Worm (Caenorhabditis elegans) whole organism, L3 larva: ENCODE data around the gene K02D10.8.

ENCODE experiments used
- ZK546.5 ChIP-seq: sonication (generic microtip); optimal IDR thresholded peaks from 2 replicates; lab custom pipeline; 2017; ENCODE audit warnings: missing biosample characterization, missing genetic modification characterization
- aly-2 ChIP-seq: fragments of 150-350 bp; optimal IDR thresholded peaks from 2 replicates; lab custom pipeline; 2014; ENCODE audit warnings: missing biosample characterization, missing genetic modification characterization
- ama-1 ChIP-seq: fragments of 150-350 bp; optimal IDR thresholded peaks from 2 replicates; lab custom pipeline; 2018
- ceh-16 ChIP-seq: sonication (generic microtip); optimal IDR thresholded peaks from 2 replicates; lab custom pipeline; 2017; ENCODE audit warnings: missing biosample characterization, missing genetic modification characterization
- ceh-28 ChIP-seq: fragments of 150-350 bp; optimal IDR thresholded peaks from 2 replicates; lab custom pipeline; 2014; ENCODE audit warnings: missing biosample characterization, missing genetic modification reagents, missing genetic modification characterization
- ceh-82 ChIP-seq: fragments of 150-350 bp; optimal IDR thresholded peaks from 2 replicates; lab custom pipeline; 2014; ENCODE audit warnings: missing biosample characterization, missing genetic modification characterization
- ceh-9 ChIP-seq: sonication (generic microtip); optimal IDR thresholded peaks from 2 replicates; lab custom pipeline; 2018; ENCODE audit warnings: missing biosample characterization, missing genetic modification characterization
- daf-12 ChIP-seq: fragments of 150-350 bp; optimal IDR thresholded peaks from 2 replicates; lab custom pipeline; 2014; ENCODE audit warnings: missing biosample characterization, missing genetic modification reagents, missing genetic modification characterization
- egl-27 ChIP-seq: sonication (generic microtip); optimal IDR thresholded peaks from 4 replicates; lab custom pipeline; 2017; ENCODE audit warnings: missing biosample characterization, missing genetic modification reagents, missing genetic modification characterization
- egl-5 ChIP-seq: fragments of 150-350 bp; optimal IDR thresholded peaks from 2 replicates; lab custom pipeline; 2017; ENCODE audit warnings: missing biosample characterization, missing genetic modification reagents, missing genetic modification characterization, inconsistent platforms
- elt-2 ChIP-seq: sonication (generic microtip); optimal IDR thresholded peaks from 2 replicates; lab custom pipeline; 2016; ENCODE audit warnings: missing genetic modification reagents, mild to moderate bottlenecking, missing genetic modification characterization, missing compliant biosample characterization
- eor-1 ChIP-seq, 2 experiments: fragments of 150-350 bp; optimal IDR thresholded peaks; 2 replicates each; lab custom pipeline; 2014 to 2018; ENCODE audit warnings: missing biosample characterization in 2 of 2, missing genetic modification characterization in 2 of 2
- fkh-10 ChIP-seq: sonication (generic microtip); optimal IDR thresholded peaks from 2 replicates; lab custom pipeline; 2017; ENCODE audit warnings: missing biosample characterization, missing genetic modification reagents, missing genetic modification characterization
- fkh-2 ChIP-seq: fragments of 150-350 bp; optimal IDR thresholded peaks from 2 replicates; lab custom pipeline; 2014; ENCODE audit warnings: missing biosample characterization, missing genetic modification reagents, missing genetic modification characterization
- fos-1 ChIP-seq: fragments of 150-350 bp; optimal IDR thresholded peaks from 2 replicates; lab custom pipeline; 2014; ENCODE audit warnings: missing biosample characterization, missing genetic modification characterization
- hmg-11 ChIP-seq: sonication (generic microtip); optimal IDR thresholded peaks from 2 replicates; lab custom pipeline; 2016; ENCODE audit warnings: missing genetic modification characterization, missing compliant biosample characterization
- jun-1 ChIP-seq: fragments of 150-350 bp; optimal IDR thresholded peaks from 2 replicates; lab custom pipeline; 2014; ENCODE audit warnings: missing biosample characterization, missing genetic modification reagents, missing genetic modification characterization
- lin-15B ChIP-seq: fragments of 150-350 bp; optimal IDR thresholded peaks from 2 replicates; lab custom pipeline; 2014; ENCODE audit warnings: missing biosample characterization, missing genetic modification characterization
- lin-39 ChIP-seq: fragments of 150-350 bp; optimal IDR thresholded peaks from 2 replicates; lab custom pipeline; 2018; ENCODE audit warnings: missing biosample characterization, missing genetic modification reagents, missing genetic modification characterization
- lsy-12 ChIP-seq: sonication (generic microtip); optimal IDR thresholded peaks from 2 replicates; lab custom pipeline; 2016; ENCODE audit warnings: mild to moderate bottlenecking, missing genetic modification characterization, missing compliant biosample characterization
- mdl-1 ChIP-seq: fragments of 150-350 bp; optimal IDR thresholded peaks from 2 replicates; lab custom pipeline; 2014; ENCODE audit warnings: missing biosample characterization, missing genetic modification characterization
- mml-1 ChIP-seq: fragments of 150-350 bp; sonication (generic microtip); optimal IDR thresholded peaks from 3 replicates; lab custom pipeline; 2014; ENCODE audit warnings: missing biosample characterization, missing genetic modification characterization
- nfya-1 ChIP-seq: sonication (generic microtip); optimal IDR thresholded peaks from 2 replicates; lab custom pipeline; 2017; ENCODE audit warnings: missing genetic modification characterization, mild to moderate bottlenecking, missing compliant biosample characterization, antibody characterized with exemption, moderate library complexity; ENCODE audit not compliant: insufficient read depth
- nhr-11 ChIP-seq: fragments of 150-350 bp; optimal IDR thresholded peaks from 2 replicates; lab custom pipeline; 2014; ENCODE audit warnings: missing biosample characterization, missing genetic modification characterization
- nhr-23 ChIP-seq: fragments of 150-350 bp; optimal IDR thresholded peaks from 2 replicates; lab custom pipeline; 2014; ENCODE audit warnings: missing biosample characterization, missing genetic modification reagents, missing genetic modification characterization
- nhr-25 ChIP-seq: sonication (generic microtip); optimal IDR thresholded peaks from 2 replicates; lab custom pipeline; 2017; ENCODE audit warnings: missing biosample characterization, missing genetic modification characterization
- nhr-28 ChIP-seq: fragments of 150-350 bp; optimal IDR thresholded peaks from 2 replicates; lab custom pipeline; 2014; ENCODE audit warnings: missing biosample characterization, missing genetic modification characterization
- nhr-43 ChIP-seq: sonication (generic microtip); optimal IDR thresholded peaks from 2 replicates; lab custom pipeline; 2016; ENCODE audit warnings: mild to moderate bottlenecking, missing genetic modification characterization, missing compliant biosample characterization; ENCODE audit not compliant: poor library complexity, severe bottlenecking
- nhr-67 ChIP-seq: fragments of 150-350 bp; optimal IDR thresholded peaks from 2 replicates; lab custom pipeline; 2014; ENCODE audit warnings: missing biosample characterization, missing genetic modification characterization
- nhr-76 ChIP-seq: fragments of 150-350 bp; sonication (generic microtip); optimal IDR thresholded peaks from 5 replicates; lab custom pipeline; 2014; ENCODE audit warnings: missing biosample characterization, missing genetic modification characterization
- nhr-77 ChIP-seq: fragments of 150-350 bp; optimal IDR thresholded peaks from 2 replicates; lab custom pipeline; 2014; ENCODE audit warnings: missing biosample characterization, missing genetic modification characterization
- pha-4 ChIP-seq: fragments of 150-350 bp; optimal IDR thresholded peaks from 2 replicates; lab custom pipeline; 2014; ENCODE audit warnings: missing biosample characterization, missing genetic modification reagents, missing genetic modification characterization
- pqm-1 ChIP-seq: fragments of 150-350 bp; optimal IDR thresholded peaks from 2 replicates; lab custom pipeline; 2017; ENCODE audit warnings: missing biosample characterization, missing genetic modification characterization, inconsistent platforms
- sea-2 ChIP-seq: fragments of 150-350 bp; sonication (generic microtip); optimal IDR thresholded peaks from 4 replicates; lab custom pipeline; 2014; ENCODE audit warnings: missing biosample characterization, missing genetic modification reagents, missing genetic modification characterization
- skn-1 ChIP-seq: fragments of 150-350 bp; optimal IDR thresholded peaks from 2 replicates; lab custom pipeline; 2014; ENCODE audit warnings: missing biosample characterization, missing genetic modification characterization
- snpc-4 ChIP-seq: fragments of 150-350 bp; optimal IDR thresholded peaks from 2 replicates; lab custom pipeline; 2014; ENCODE audit warnings: missing biosample characterization, missing genetic modification characterization
- tbx-2 ChIP-seq: sonication (generic microtip); optimal IDR thresholded peaks from 2 replicates; lab custom pipeline; 2016; ENCODE audit warnings: mild to moderate bottlenecking, missing genetic modification characterization, missing compliant biosample characterization
- unc-39 ChIP-seq: sonication (generic microtip); optimal IDR thresholded peaks from 4 replicates; lab custom pipeline; 2017; ENCODE audit warnings: missing biosample characterization, missing genetic modification characterization
- unc-62 ChIP-seq: fragments of 150-350 bp; sonication (generic microtip); optimal IDR thresholded peaks from 4 replicates; lab custom pipeline; 2014; ENCODE audit warnings: missing biosample characterization, missing genetic modification reagents, missing genetic modification characterization
- zag-1 ChIP-seq: fragments of 150-350 bp; optimal IDR thresholded peaks from 2 replicates; lab custom pipeline; 2014; ENCODE audit warnings: missing biosample characterization, missing genetic modification characterization
- ztf-11 ChIP-seq: fragments of 150-350 bp; optimal IDR thresholded peaks from 2 replicates; lab custom pipeline; 2014; ENCODE audit warnings: missing biosample characterization, missing genetic modification characterization
- ztf-4 ChIP-seq: fragments of 150-350 bp; optimal IDR thresholded peaks from 2 replicates; lab custom pipeline; 2014; ENCODE audit warnings: missing biosample characterization, missing genetic modification characterization

Gene K02D10.8

DNA sequence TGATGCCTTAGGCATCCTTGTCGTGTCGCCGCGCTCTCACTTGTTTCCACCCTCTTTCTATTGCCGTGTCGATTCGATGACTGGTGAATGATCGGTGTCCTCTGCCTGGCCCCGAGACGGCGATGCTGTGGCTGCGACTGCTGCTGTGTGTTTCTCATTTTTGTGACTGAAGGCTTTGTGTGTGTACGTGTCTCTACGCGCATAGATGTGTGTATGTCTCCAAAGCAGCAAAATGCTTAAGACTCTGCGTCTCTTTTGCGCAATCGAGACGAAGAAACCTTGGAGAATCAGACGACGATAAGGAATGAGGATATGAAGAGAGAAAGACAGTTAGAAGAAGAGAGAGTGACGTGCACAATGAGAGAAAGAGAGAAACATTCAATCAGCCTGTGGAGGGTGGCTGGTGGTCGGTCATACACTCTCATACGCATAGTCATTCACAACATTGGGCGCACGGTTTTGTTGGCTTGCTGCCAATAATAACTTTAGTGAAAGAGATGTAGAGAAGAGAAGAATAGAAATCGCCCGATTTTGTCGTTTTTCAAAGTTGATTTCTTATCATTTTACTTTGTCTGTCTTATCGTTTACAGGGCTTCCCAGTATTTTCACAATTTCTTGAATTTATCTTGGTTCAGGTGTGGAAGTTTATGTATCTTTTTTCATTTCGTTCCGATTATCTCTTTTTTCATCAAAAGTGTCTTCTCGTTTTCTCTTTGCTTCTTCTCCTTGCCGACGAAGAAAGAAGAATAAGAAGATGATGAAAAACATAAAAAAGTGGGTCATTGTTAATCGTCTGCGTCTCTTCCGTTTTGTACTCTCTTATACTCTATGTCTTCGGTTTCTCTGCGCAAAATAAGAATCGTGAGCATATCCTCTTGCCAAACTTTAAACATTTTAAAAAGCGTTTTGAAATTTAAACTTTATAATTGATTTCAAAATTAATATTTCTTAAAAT, 16.0 kb downstream of the K02D10.8 start (continued):
- TF ChIP-seq tbx-2 (peak; percentile 92), hmg-11 (peak; percentile 74), fkh-2 (tag; lab: Kevin White, UChicago) (no peak), lin-15B (tag; lab: Kevin White, UChicago) (peak; percentile 74), ceh-9 (peak; percentile 50), egl-5 (tag; lab: Kevin White, UChicago) (peak; percentile 84), nhr-77 (tag; lab: Kevin White, UChicago) (peak; percentile 78)

DNA sequence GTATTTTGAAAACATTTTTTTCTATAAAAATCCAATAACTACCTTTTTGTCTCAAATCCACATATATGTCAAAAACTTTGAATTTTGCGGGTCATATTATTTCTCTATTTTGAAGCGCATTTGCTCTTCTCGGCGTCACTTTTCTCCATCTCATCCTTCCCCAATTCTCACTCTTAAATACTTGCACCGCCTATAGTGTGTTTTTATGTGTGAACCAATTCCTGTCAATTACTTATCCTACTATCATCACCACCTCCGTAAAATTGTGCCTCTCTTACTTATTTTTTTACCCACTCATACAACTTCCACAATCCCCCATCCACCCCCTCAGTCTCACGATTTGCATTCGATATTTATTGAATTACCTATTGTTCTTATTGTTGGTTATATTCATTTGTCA, 19.6 kb downstream of the K02D10.8 start:
- TF ChIP-seq skn-1 (tag; lab: Kevin White, UChicago): no peak
- no peak for TF ChIP-seq nhr-76 (tag; lab: Kevin White, UChicago)
- no peak for TF ChIP-seq fos-1 (tag; lab: Kevin White, UChicago)
- TF ChIP-seq nhr-43 (tag; lab: Kevin White, UChicago): no peak
- TF ChIP-seq egl-27 (tag; lab: Kevin White, UChicago): no peak
- TF ChIP-seq fkh-10 (GFP tag; lab: Kevin White, UChicago): no peak
- TF ChIP-seq ceh-28 (tag; lab: Kevin White, UChicago): no peak
- no peak for TF ChIP-seq ceh-9
- no peak for TF ChIP-seq mml-1 (tag; lab: Kevin White, UChicago)
- no peak for TF ChIP-seq ceh-16 (tag; lab: Kevin White, UChicago)
- no peak for TF ChIP-seq aly-2 (tag; lab: Kevin White, UChicago)
- TF ChIP-seq nhr-28: no peak
- TF ChIP-seq ZK546.5: no peak
- no peak for TF ChIP-seq ceh-82
- TF ChIP-seq sea-2 (GFP tag; lab: Kevin White, UChicago): no peak
- no peak for TF ChIP-seq pha-4 (tag; lab: Kevin White, UChicago)
- TF ChIP-seq, all 47 proteins: peak for 0

DNA sequence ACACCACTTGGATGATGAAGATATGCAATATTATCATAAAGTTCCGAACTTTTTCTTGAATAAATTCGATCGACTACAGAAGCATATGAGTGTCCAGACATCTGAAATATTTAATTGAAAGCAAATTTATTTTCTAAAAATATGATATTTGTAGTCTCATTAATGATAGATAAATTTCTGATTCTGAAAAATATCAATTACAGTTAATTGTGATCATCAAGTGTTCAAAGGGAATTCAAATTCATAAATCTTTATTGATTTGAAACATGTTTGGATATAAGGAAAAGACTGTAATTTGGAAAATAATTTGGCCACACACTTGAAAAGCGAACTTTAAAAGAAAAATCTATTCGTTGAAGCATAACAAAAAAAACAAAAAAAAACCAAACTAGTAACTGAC, 21.1 kb downstream of the K02D10.8 start, which contains the start of gene F54F2.7:
TSS of gene F54F2.7 (minus strand) at position 101 of the 400 bp plus-strand sequence.
- TF ChIP-seq nhr-25 (tag; lab: Kevin White, UChicago): no peak
- no peak for TF ChIP-seq nhr-67 (tag; lab: Kevin White, UChicago)
- TF ChIP-seq nfya-1 (tag; lab: Kevin White, UChicago): no peak
- no peak for TF ChIP-seq pqm-1
- no peak for TF ChIP-seq lsy-12 (tag; lab: Kevin White, UChicago)
- TF ChIP-seq elt-2 (tag; lab: Kevin White, UChicago): no peak
- no peak for TF ChIP-seq ZK546.5
- TF ChIP-seq zag-1: no peak
- no peak for TF ChIP-seq lin-15B (tag; lab: Kevin White, UChicago)
- no peak for TF ChIP-seq nhr-43 (tag; lab: Kevin White, UChicago)
- no peak for TF ChIP-seq nhr-28
- no peak for TF ChIP-seq unc-62 (GFP tag; lab: Kevin White, UChicago)
- no peak for TF ChIP-seq ama-1 (lab: Kevin White, UChicago)
- no peak for TF ChIP-seq ceh-82
- no peak for TF ChIP-seq fkh-10 (GFP tag; lab: Kevin White, UChicago)
- TF ChIP-seq ceh-16 (tag; lab: Kevin White, UChicago): no peak
- no peak for TF ChIP-seq skn-1 (tag; lab: Kevin White, UChicago)
- TF ChIP-seq tbx-2: no peak

DNA sequence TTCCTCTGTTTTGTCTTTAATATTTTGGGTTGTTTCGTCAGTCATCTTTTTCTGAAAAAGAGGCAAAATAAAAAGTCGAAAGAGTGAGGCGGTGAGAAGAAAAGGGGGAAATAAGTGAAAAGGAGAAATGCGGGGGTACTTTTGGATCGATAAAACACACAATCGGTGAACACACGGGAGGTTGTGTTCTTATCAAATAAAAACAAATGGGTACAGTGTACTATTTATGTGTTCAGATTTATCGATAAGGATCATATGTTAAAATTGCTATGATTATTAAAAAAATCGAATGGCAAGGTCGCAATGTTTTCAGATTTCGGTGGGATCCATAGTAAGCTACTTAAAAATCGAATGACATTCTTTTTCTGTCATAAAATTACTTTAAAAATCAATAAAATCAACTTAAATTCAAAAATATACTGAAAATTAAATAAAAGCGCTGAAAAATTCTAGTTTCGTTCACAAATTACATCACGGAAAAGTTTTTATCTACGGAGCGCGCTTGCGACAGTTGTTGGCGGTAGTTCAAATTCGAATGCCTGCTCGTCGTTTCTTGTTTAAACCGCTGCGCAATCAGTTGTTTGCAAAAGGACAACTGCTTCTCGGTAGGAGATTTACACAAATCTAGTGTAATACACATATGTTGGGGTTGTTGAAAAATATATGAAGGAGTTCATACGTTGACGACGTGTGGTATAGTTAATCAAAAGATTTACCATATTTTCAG, 23.2 kb downstream of the K02D10.8 start, which contains the start of gene prx-19:
TSS of gene prx-19 (minus strand) at position 51 of the 727 bp plus-strand sequence.
- TF ChIP-seq eor-1 (tag; optimal IDR thresholded peaks at IDR 0.05; lab: Kevin White, UChicago) (no peak), ama-1 (lab: Kevin White, UChicago) (no peak), pqm-1 (no peak), daf-12 (no peak), unc-39 (tag; lab: Kevin White, UChicago) (no peak), nhr-11 (tag; lab: Kevin White, UChicago) (no peak), jun-1 (tag; lab: Kevin White, UChicago) (no peak), ZK546.5 (no peak), egl-27 (tag; lab: Kevin White, UChicago) (no peak), lin-15B (tag; lab: Kevin White, UChicago) (peak; percentile 63), mdl-1 (tag; lab: Kevin White, UChicago) (no peak), nhr-23 (tag; lab: Kevin White, UChicago) (peak; percentile 53), sea-2 (GFP tag; lab: Kevin White, UChicago) (no peak), lin-39 (tag; lab: Kevin White, UChicago) (peak; percentile 56), nhr-76 (tag; lab: Kevin White, UChicago) (no peak), ceh-28 (tag; lab: Kevin White, UChicago) (peak; percentile 23), ztf-4 (tag; lab: Kevin White, UChicago) (no peak), snpc-4 (no peak), fos-1 (tag; lab: Kevin White, UChicago) (no peak), lsy-12 (tag; lab: Kevin White, UChicago) (no peak), tbx-2 (no peak), fkh-10 (GFP tag; lab: Kevin White, UChicago) (no peak), ztf-11 (tag; lab: Kevin White, UChicago) (no peak), hmg-11 (no peak), ceh-9 (no peak), aly-2 (tag; lab: Kevin White, UChicago) (no peak)
